Worm (Caenorhabditis elegans) whole organism, young adult: ENCODE data around the gene C04E6.7.

Experiments
- K12H6.12 ChIP-seq: fragments of 200-800 bp; sonication (Bioruptor generic); optimal IDR thresholded peaks from 2 replicates; lab custom pipeline; 2018; ENCODE audit warnings: mild to moderate bottlenecking, missing genetic modification characterization, missing compliant biosample characterization
- attf-5 ChIP-seq: fragments of 200-800 bp; sonication (Bioruptor generic); optimal IDR thresholded peaks from 2 replicates; lab custom pipeline; 2018; ENCODE audit warnings: mild to moderate bottlenecking, missing genetic modification characterization, missing compliant biosample characterization
- hlh-26 ChIP-seq: fragments of 200-800 bp; sonication (Bioruptor generic); conservative IDR thresholded peaks from 2 replicates; pipeline ENCODE4 v1.3.6; 2022; ENCODE audit warnings: missing genetic modification reagents, missing genetic modification characterization, missing compliant biosample characterization
- let-607 ChIP-seq, 2 experiments: fragments of 200-800 bp in 1 of 2; sonication (Bioruptor generic) in 1 of 2; sonication (generic microtip) in 1 of 2; optimal IDR thresholded peaks; 2 replicates each; lab custom pipeline; 2016 to 2018; ENCODE audit warnings: mild to moderate bottlenecking in 2 of 2, missing compliant biosample characterization in 2 of 2, missing genetic modification characterization in 2 of 2, moderate library complexity in 2 of 2, missing genotype in 1 of 2
- madf-8 ChIP-seq: fragments of 200-800 bp; sonication (Bioruptor generic); conservative IDR thresholded peaks from 2 replicates; pipeline ENCODE4 v1.3.6; 2022; ENCODE audit warnings: missing genetic modification reagents, missing genetic modification characterization, missing compliant biosample characterization
- nhr-179 ChIP-seq: sonication (generic microtip); optimal IDR thresholded peaks from 2 replicates; lab custom pipeline; 2016; ENCODE audit warnings: mild to moderate bottlenecking, missing genetic modification characterization, missing compliant biosample characterization
- sdz-38 ChIP-seq: sonication (generic microtip); optimal IDR thresholded peaks from 2 replicates; lab custom pipeline; 2016; ENCODE audit warnings: missing genotype, missing genetic modification characterization, missing compliant biosample characterization

DNA sequence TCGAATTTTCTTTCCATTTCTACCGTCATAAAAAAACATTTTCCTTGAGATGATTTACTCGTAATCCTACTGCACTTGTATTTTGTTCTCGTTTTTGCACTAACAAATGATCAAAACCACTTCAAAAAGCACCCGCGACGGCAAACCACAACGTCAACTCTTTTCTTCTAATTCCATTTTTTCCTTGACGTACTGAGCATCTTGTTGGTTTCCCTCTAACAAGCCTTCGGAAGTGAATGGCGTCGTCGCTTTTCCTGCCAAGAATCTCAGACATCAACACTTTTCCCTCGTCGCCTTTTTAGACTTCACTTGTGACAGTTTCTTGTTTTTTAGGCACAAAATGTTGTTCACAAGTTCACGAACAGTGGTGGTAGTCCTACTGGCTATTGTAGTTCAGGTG, 19.3 kb downstream of the C04E6.7 start, which contains the start of gene C04E6.13:
- TF ChIP-seq K12H6.12 (tag; lab: Kevin White, UChicago) (no peak), let-607 (tag; optimal IDR thresholded peaks at IDR 0.05; lab: Kevin White, UChicago) (no peak), attf-5 (GFP tag; lab: Kevin White, UChicago) (no peak), sdz-38 (tag; lab: Kevin White, UChicago) (no peak), hlh-26 (GFP tag; lab: Robert Waterston, UW) (no peak), nhr-179 (tag; lab: Kevin White, UChicago) (no peak), madf-8 (GFP tag; lab: Robert Waterston, UW) (no peak)
